Worm (Caenorhabditis elegans): ENCODE measurements around the gene R07E5.11.

- no peak for TF ChIP-seq ztf-23 (GFP tag; IDR thresholded peaks at IDR 0.05)
- no peak for TF ChIP-seq ref-1 (GFP tag; conservative IDR thresholded peaks at IDR 0.05)
- TF ChIP-seq med-1 (GFP tag; optimal IDR thresholded peaks at IDR 0.05; ENCODE audit: insufficient read depth): no peak
These were observed 14.4 kb upstream of the R07E5.11 start, which contains the start of gene C28A5.6 for ce11 chrIII:4429402-4429801.
